Worm (Caenorhabditis elegans): ENCODE measurements around the gene mth-1.

DNA sequence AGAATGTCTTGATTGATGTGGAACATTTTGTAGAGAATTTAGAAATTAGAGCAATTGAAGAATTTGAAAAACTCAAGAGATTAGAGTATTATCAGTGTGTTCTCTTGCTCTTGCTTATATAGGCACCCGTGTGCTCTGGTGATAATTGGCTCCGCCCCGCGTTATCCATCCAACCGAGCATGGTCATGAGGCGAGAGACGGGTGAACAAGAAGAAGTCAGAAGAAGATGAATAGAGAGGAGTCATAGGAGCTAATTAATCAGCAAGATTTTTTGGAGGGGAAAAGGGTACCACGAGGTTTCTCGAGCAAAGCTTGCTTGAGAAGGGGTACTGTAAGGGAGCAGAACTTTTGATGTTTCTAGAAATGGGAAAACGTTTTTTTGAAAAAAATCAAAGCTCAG, 45.8 kb downstream of the mth-1 start:
- no peak for TF ChIP-seq sptf-2 (GFP tag; optimal IDR thresholded peaks at IDR 0.05)
- no peak for TF ChIP-seq mel-28 (tag; optimal IDR thresholded peaks at IDR 0.05; ENCODE audit: borderline replicate concordance)
